Worm (Caenorhabditis elegans) whole organism, mixed stage, embryonic: ENCODE results near the gene lin-7.

ENCODE experiments used
- M03D4.4 ChIP-seq: sonication (generic microtip); optimal IDR thresholded peaks from 2 replicates; lab custom pipeline; 2017; ENCODE audit warnings: mild to moderate bottlenecking, missing genetic modification characterization, missing compliant biosample characterization
- bed-3 ChIP-seq: fragments of 200-800 bp; sonication (Bioruptor generic); optimal IDR thresholded peaks from 3 replicates; lab custom pipeline; 2018; ENCODE audit warnings: mild to moderate bottlenecking, missing genetic modification characterization, moderate library complexity, missing compliant biosample characterization
- blmp-1 ChIP-seq: fragments of 150-350 bp; optimal IDR thresholded peaks from 2 replicates; lab custom pipeline; 2014; ENCODE audit warnings: missing biosample characterization, missing genetic modification characterization
- ceh-39 ChIP-seq: fragments of 150-350 bp; optimal IDR thresholded peaks from 2 replicates; lab custom pipeline; 2014; ENCODE audit warnings: missing biosample characterization, missing genetic modification characterization
- ceh-43 ChIP-seq: fragments of 200-800 bp; sonication (Bioruptor generic); optimal IDR thresholded peaks from 2 replicates; lab custom pipeline; 2018; ENCODE audit warnings: mild to moderate bottlenecking, missing genetic modification characterization, moderate library complexity, missing compliant biosample characterization
- ceh-83 ChIP-seq: fragments of 200-800 bp; sonication (Bioruptor generic); optimal IDR thresholded peaks from 2 replicates; lab custom pipeline; 2018; ENCODE audit warnings: mild to moderate bottlenecking, missing genetic modification characterization, missing compliant biosample characterization
- ces-1 ChIP-seq: fragments of 150-350 bp; optimal IDR thresholded peaks from 2 replicates; lab custom pipeline; 2014; ENCODE audit warnings: missing biosample characterization, missing genetic modification reagents, missing genetic modification characterization
- cnd-1 ChIP-seq: fragments of 200-800 bp; sonication (Bioruptor generic); optimal IDR thresholded peaks from 2 replicates; lab custom pipeline; 2018; ENCODE audit warnings: mild to moderate bottlenecking, missing genetic modification characterization, missing compliant biosample characterization
- drap-1 ChIP-seq: fragments of 200-800 bp; sonication (Bioruptor generic); optimal IDR thresholded peaks from 3 replicates; lab custom pipeline; 2018; ENCODE audit warnings: mild to moderate bottlenecking, missing genetic modification characterization, missing compliant biosample characterization
- elt-1 ChIP-seq: sonication (generic microtip); optimal IDR thresholded peaks from 2 replicates; lab custom pipeline; 2017; ENCODE audit warnings: missing genetic modification characterization, mild to moderate bottlenecking, missing compliant biosample characterization, antibody characterized with exemption, moderate library complexity, borderline replicate concordance; ENCODE audit not compliant: insufficient read depth
- elt-3 ChIP-seq: fragments of 150-350 bp; optimal IDR thresholded peaks from 2 replicates; lab custom pipeline; 2014; ENCODE audit warnings: missing biosample characterization, missing genetic modification characterization
- flh-1 ChIP-seq: fragments of 200-800 bp; sonication (Bioruptor generic); optimal IDR thresholded peaks from 2 replicates; lab custom pipeline; 2018; ENCODE audit warnings: mild to moderate bottlenecking, missing genetic modification characterization, moderate library complexity, missing compliant biosample characterization
- ham-2 ChIP-seq: fragments of 200-800 bp; sonication (Bioruptor generic); optimal IDR thresholded peaks from 2 replicates; lab custom pipeline; 2018; ENCODE audit warnings: mild to moderate bottlenecking, missing genetic modification characterization, missing compliant biosample characterization
- hlh-1 ChIP-seq: fragments of 150-350 bp; optimal IDR thresholded peaks from 2 replicates; lab custom pipeline; 2014; ENCODE audit warnings: missing biosample characterization, missing genetic modification reagents, missing genetic modification characterization
- lin-13 ChIP-seq: fragments of 150-350 bp; optimal IDR thresholded peaks from 2 replicates; lab custom pipeline; 2014; ENCODE audit warnings: missing biosample characterization, missing genetic modification characterization
- lin-32 ChIP-seq: fragments of 200-800 bp; sonication (Bioruptor generic); optimal IDR thresholded peaks from 2 replicates; lab custom pipeline; 2018; ENCODE audit warnings: mild to moderate bottlenecking, missing genetic modification characterization, missing compliant biosample characterization
- lsy-2 ChIP-seq: fragments of 150-350 bp; optimal IDR thresholded peaks from 2 replicates; lab custom pipeline; 2014; ENCODE audit warnings: missing biosample characterization, missing genetic modification characterization
- mab-5 ChIP-seq: fragments of 150-350 bp; optimal IDR thresholded peaks from 2 replicates; lab custom pipeline; 2014; ENCODE audit warnings: missing biosample characterization, missing genetic modification characterization
- mep-1 ChIP-seq: fragments of 150-350 bp; optimal IDR thresholded peaks from 2 replicates; lab custom pipeline; 2017; ENCODE audit warnings: missing biosample characterization, missing genetic modification reagents, missing genetic modification characterization, inconsistent platforms
- mls-2 ChIP-seq: sonication (generic microtip); optimal IDR thresholded peaks from 2 replicates; lab custom pipeline; 2016; ENCODE audit warnings: mild to moderate bottlenecking, missing genetic modification characterization, moderate library complexity, missing compliant biosample characterization
- nhr-12 ChIP-seq: fragments of 150-350 bp; optimal IDR thresholded peaks from 2 replicates; lab custom pipeline; 2014; ENCODE audit warnings: missing biosample characterization, missing genetic modification characterization
- nhr-2 ChIP-seq: fragments of 150-350 bp; optimal IDR thresholded peaks from 2 replicates; lab custom pipeline; 2014; ENCODE audit warnings: missing biosample characterization, missing genetic modification characterization
- nhr-237 ChIP-seq: fragments of 150-350 bp; optimal IDR thresholded peaks from 2 replicates; lab custom pipeline; 2014; ENCODE audit warnings: missing biosample characterization, missing genetic modification characterization
- nhr-28 ChIP-seq: fragments of 150-350 bp; optimal IDR thresholded peaks from 2 replicates; lab custom pipeline; 2014; ENCODE audit warnings: missing biosample characterization, missing genetic modification characterization
- nhr-76 ChIP-seq: sonication (generic microtip); optimal IDR thresholded peaks from 2 replicates; lab custom pipeline; 2017; ENCODE audit warnings: missing biosample characterization, missing genetic modification characterization
- pha-4 ChIP-seq: fragments of 150-350 bp; optimal IDR thresholded peaks from 2 replicates; lab custom pipeline; 2018; ENCODE audit warnings: missing biosample characterization, missing genetic modification reagents, missing genetic modification characterization
- sem-2 ChIP-seq: fragments of 200-800 bp; sonication (Bioruptor generic); optimal IDR thresholded peaks from 2 replicates; lab custom pipeline; 2018; ENCODE audit warnings: mild to moderate bottlenecking, missing genetic modification characterization, missing compliant biosample characterization
- snpc-4 ChIP-seq: fragments of 150-350 bp; optimal IDR thresholded peaks from 2 replicates; lab custom pipeline; 2014; ENCODE audit warnings: missing biosample characterization, missing genetic modification characterization
- sptf-1 ChIP-seq: sonication (generic microtip); optimal IDR thresholded peaks from 2 replicates; lab custom pipeline; 2017; ENCODE audit warnings: mild to moderate bottlenecking, missing genetic modification characterization, moderate library complexity, missing compliant biosample characterization
- tbx-8 ChIP-seq: fragments of 200-800 bp; sonication (Bioruptor generic); optimal IDR thresholded peaks from 2 replicates; lab custom pipeline; 2018; ENCODE audit warnings: mild to moderate bottlenecking, missing genetic modification characterization, moderate library complexity, missing compliant biosample characterization
- unc-120 ChIP-seq: sonication (generic microtip); optimal IDR thresholded peaks from 2 replicates; lab custom pipeline; 2017; ENCODE audit warnings: missing genetic modification characterization, missing compliant biosample characterization; ENCODE audit not compliant: poor library complexity, severe bottlenecking
- unc-39 ChIP-seq: fragments of 150-350 bp; optimal IDR thresholded peaks from 2 replicates; lab custom pipeline; 2014; ENCODE audit warnings: missing biosample characterization, missing genetic modification characterization
- unc-62 ChIP-seq: fragments of 150-350 bp; optimal IDR thresholded peaks from 2 replicates; lab custom pipeline; 2014; ENCODE audit warnings: missing biosample characterization, missing genetic modification reagents, missing genetic modification characterization
- zip-8 ChIP-seq: fragments of 150-350 bp; optimal IDR thresholded peaks from 2 replicates; lab custom pipeline; 2014; ENCODE audit warnings: missing biosample characterization, missing genetic modification characterization
- ztf-11 ChIP-seq: fragments of 150-350 bp; optimal IDR thresholded peaks from 2 replicates; lab custom pipeline; 2014; ENCODE audit warnings: missing biosample characterization, missing genetic modification characterization

lin-7 gene

ce11 chrII:14380778-14381177 is 31.6 kb upstream of the lin-7 start:
- TF ChIP-seq ceh-43 = no peak
- no peak for TF ChIP-seq hlh-1 (tag; lab: Kevin White, UChicago)
- no peak for TF ChIP-seq elt-1 (tag; lab: Kevin White, UChicago)
- TF ChIP-seq nhr-237 (tag; lab: Kevin White, UChicago) = no peak
- no peak for TF ChIP-seq ces-1 (GFP tag; lab: Kevin White, UChicago)

ce11 chrII:14377796-14378195 is 28.6 kb upstream of the lin-7 start, which contains the start of gene acr-20:
TSS of gene acr-20 (minus strand) at chrII:14377896.
- no peak for TF ChIP-seq lsy-2
- TF ChIP-seq nhr-76 = no peak
- no peak for TF ChIP-seq ceh-43
- no peak for TF ChIP-seq ztf-11 (tag; lab: Kevin White, UChicago)
- no peak for TF ChIP-seq nhr-2 (tag; lab: Kevin White, UChicago)

ce11 chrII:14374594-14374993 is 25.4 kb upstream of the lin-7 start:
- TF ChIP-seq ham-2 (peak; percentile 21), ceh-43 (no peak)

ce11 chrII:14365182-14365751 is 16.1 kb upstream of the lin-7 start, which contains the start of gene imb-2:
TSS of gene imb-2 (plus strand) at chrII:14365701.
- TF ChIP-seq snpc-4 (tag; lab: Kevin White, UChicago) = no peak
- no peak for TF ChIP-seq mls-2
- TF ChIP-seq elt-3 (tag; lab: Kevin White, UChicago) = no peak
- TF ChIP-seq nhr-2 (tag; lab: Kevin White, UChicago) = no peak
- TF ChIP-seq lsy-2 = peak; percentile 38
- TF ChIP-seq M03D4.4 = no peak
- TF ChIP-seq nhr-28 (tag; lab: Kevin White, UChicago) = no peak
- TF ChIP-seq nhr-237 (tag; lab: Kevin White, UChicago) = no peak
- TF ChIP-seq mep-1 = peak; percentile 50
- no peak for TF ChIP-seq ceh-43
- no peak for TF ChIP-seq sem-2 (GFP tag; lab: Kevin White, UChicago)
- no peak for TF ChIP-seq lin-32 (GFP tag; lab: Kevin White, UChicago)
- no peak for TF ChIP-seq blmp-1 (tag; lab: Kevin White, UChicago)
- no peak for TF ChIP-seq zip-8 (tag; lab: Kevin White, UChicago)
- no peak for TF ChIP-seq pha-4 (tag; lab: Kevin White, UChicago)
- no peak for TF ChIP-seq unc-62 (GFP tag; lab: Kevin White, UChicago)
- TF ChIP-seq ceh-83 (GFP tag; lab: Kevin White, UChicago) = peak; percentile 29
- no peak for TF ChIP-seq bed-3 (GFP tag; lab: Kevin White, UChicago)
- TF ChIP-seq sptf-1 = peak; percentile 39
- TF ChIP-seq mab-5 (tag; lab: Kevin White, UChicago) = no peak
- no peak for TF ChIP-seq ham-2
- TF ChIP-seq flh-1 (GFP tag; lab: Kevin White, UChicago) = no peak
- no peak for TF ChIP-seq unc-39 (tag; lab: Kevin White, UChicago)
- no peak for TF ChIP-seq drap-1 (GFP tag; lab: Kevin White, UChicago)
- no peak for TF ChIP-seq ztf-11 (tag; lab: Kevin White, UChicago)
- no peak for TF ChIP-seq cnd-1 (tag; lab: Kevin White, UChicago)
- no peak for TF ChIP-seq elt-1 (tag; lab: Kevin White, UChicago)
- no peak for TF ChIP-seq nhr-12 (tag; lab: Kevin White, UChicago)
- peak; percentile 88 for TF ChIP-seq ces-1 (GFP tag; lab: Kevin White, UChicago)
- no peak for TF ChIP-seq nhr-76
- peak; percentile 30 for TF ChIP-seq unc-120
- no peak for TF ChIP-seq ceh-39 (tag; lab: Kevin White, UChicago)
- TF ChIP-seq hlh-1 (tag; lab: Kevin White, UChicago) = no peak
- TF ChIP-seq lin-13 (tag; lab: Kevin White, UChicago) = no peak
- no peak for TF ChIP-seq tbx-8
